Worm (Caenorhabditis elegans) whole organism, midembryonic: ENCODE data around the gene cal-3.

Experiments
- flt-1 ChIP-seq: fragments of 200-800 bp; sonication (Bioruptor generic); IDR thresholded peaks from 2 replicates; pipeline ENCODE4 v1.3.6; 2022; ENCODE audit warnings: missing genetic modification characterization, missing compliant biosample characterization
- med-1 ChIP-seq: sonication (generic microtip); optimal IDR thresholded peaks from 2 replicates; lab custom pipeline; 2017; ENCODE audit warnings: missing genetic modification characterization, mild to moderate bottlenecking, missing compliant biosample characterization, antibody characterized with exemption, missing genetic modification reagents; ENCODE audit not compliant: insufficient read depth
- tab-1 ChIP-seq: fragments of 200-800 bp; sonication (Bioruptor generic); IDR thresholded peaks from 2 replicates; pipeline ENCODE4 v1.3.6; 2022; ENCODE audit warnings: missing genetic modification characterization, missing compliant biosample characterization

DNA sequence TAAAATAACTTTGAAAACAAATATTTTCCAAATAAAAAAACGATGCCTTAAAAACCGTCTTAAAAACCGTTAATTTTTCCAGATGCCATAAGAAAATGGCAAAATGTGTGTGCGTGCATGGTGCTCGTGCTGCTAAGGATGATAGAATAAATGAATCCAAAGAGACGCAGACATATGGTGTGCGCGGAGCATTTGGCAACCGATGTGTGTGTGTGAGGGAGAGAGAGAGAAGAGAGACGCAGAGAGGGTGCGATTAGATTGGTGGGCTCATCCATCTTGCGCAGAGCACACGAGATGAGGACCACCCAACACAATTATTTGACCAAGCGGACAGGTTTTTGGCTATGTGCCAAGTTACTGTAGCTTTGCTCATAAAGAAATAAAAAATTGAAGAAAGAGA is 10.2 kb downstream of the cal-3 start:
- TF ChIP-seq flt-1 (GFP tag; lab: Robert Waterston, UW) (no peak), tab-1 (GFP tag; lab: Robert Waterston, UW) (no peak), med-1 (GFP tag; lab: Kevin White, UChicago) (no peak)
